Worm (Caenorhabditis elegans): ENCODE results near the gene twk-4.

ce11 chrII:9173471-9173870 lies 20.6 kb downstream of the twk-4 start:
- no peak for TF ChIP-seq cog-1 (tag; optimal IDR thresholded peaks at IDR 0.05)
- TF ChIP-seq ref-1 (GFP tag; conservative IDR thresholded peaks at IDR 0.05): no peak
- no peak for TF ChIP-seq T22C8.4 (GFP tag; IDR thresholded peaks at IDR 0.05)
- no peak for TF ChIP-seq flt-1 (GFP tag; IDR thresholded peaks at IDR 0.05)
- no peak for TF ChIP-seq tab-1 (GFP tag; IDR thresholded peaks at IDR 0.05)
